Worm (Caenorhabditis elegans): ENCODE data around the gene srw-97.

Gene srw-97

ce11 chrII:1691011-1691410 lies 22.2 kb upstream of the srw-97 start, which contains the start of gene fbxc-22:
Gene fbxc-22 (minus strand): TSS chrII:1691111.
- no peak for TF ChIP-seq tbx-11 (GFP tag; IDR thresholded peaks at IDR 0.05)
- TF ChIP-seq F13C5.2 (tag; optimal IDR thresholded peaks at IDR 0.05): no peak
- no peak for TF ChIP-seq flt-1 (GFP tag; IDR thresholded peaks at IDR 0.05)
- TF ChIP-seq ama-1 (optimal IDR thresholded peaks at IDR 0.05): no peak
- no peak for TF ChIP-seq ceh-13 (GFP tag; optimal IDR thresholded peaks at IDR 0.05)
- no peak for TF ChIP-seq tra-4 (tag; optimal IDR thresholded peaks at IDR 0.05)
- no peak for TF ChIP-seq hnd-1 (tag; optimal IDR thresholded peaks at IDR 0.05)
- TF ChIP-seq hmbx-1 (tag; optimal IDR thresholded peaks at IDR 0.05): no peak
- no peak for TF ChIP-seq hmg-4 (GFP tag; optimal IDR thresholded peaks at IDR 0.05)
- TF ChIP-seq pes-1 (GFP tag; IDR thresholded peaks at IDR 0.05): no peak
- TF ChIP-seq sea-1 (GFP tag; conservative IDR thresholded peaks at IDR 0.05): no peak
- TF ChIP-seq scrt-1 (GFP tag; IDR thresholded peaks at IDR 0.05): no peak
- no peak for TF ChIP-seq ets-7 (tag; optimal IDR thresholded peaks at IDR 0.05)
- no peak for TF ChIP-seq aly-1 (tag; optimal IDR thresholded peaks at IDR 0.05)

ce11 chrII:1688813-1689212 lies 20.0 kb upstream of the srw-97 start, which contains the start of the genes fbxb-18 and fbxb-19:
Gene fbxb-18 (minus strand): TSS chrII:1688913.
Gene fbxb-19 (minus strand): TSS chrII:1689181.
- TF ChIP-seq B0310.2 (tag; optimal IDR thresholded peaks at IDR 0.05) (no peak), hmbx-1 (tag; optimal IDR thresholded peaks at IDR 0.05) (no peak)

ce11 chrII:1683742-1684141 lies 14.9 kb upstream of the srw-97 start, which contains the start of gene fbxb-25:
Gene fbxb-25 (plus strand): TSS chrII:1684042.
- TF ChIP-seq sea-1 (GFP tag; conservative IDR thresholded peaks at IDR 0.05): no peak
- no peak for TF ChIP-seq pes-1 (GFP tag; IDR thresholded peaks at IDR 0.05)
- no peak for TF ChIP-seq ceh-36 (tag; optimal IDR thresholded peaks at IDR 0.05)
- TF ChIP-seq hmbx-1 (tag; optimal IDR thresholded peaks at IDR 0.05): no peak
- TF ChIP-seq aly-1 (tag; optimal IDR thresholded peaks at IDR 0.05): no peak
- no peak for TF ChIP-seq ceh-13 (GFP tag; optimal IDR thresholded peaks at IDR 0.05)

ce11 chrII:1682218-1682617 lies 13.4 kb upstream of the srw-97 start, which contains the start of gene fbxb-26:
Gene fbxb-26 (plus strand): TSS chrII:1682518.
- no peak for TF ChIP-seq F13C5.2 (tag; optimal IDR thresholded peaks at IDR 0.05)
- TF ChIP-seq hmg-4 (GFP tag; optimal IDR thresholded peaks at IDR 0.05): no peak
- no peak for TF ChIP-seq flt-1 (GFP tag; IDR thresholded peaks at IDR 0.05)
- no peak for TF ChIP-seq tbx-11 (GFP tag; IDR thresholded peaks at IDR 0.05)
- TF ChIP-seq hmbx-1 (tag; optimal IDR thresholded peaks at IDR 0.05): no peak
- TF ChIP-seq pes-1 (GFP tag; IDR thresholded peaks at IDR 0.05): no peak
- TF ChIP-seq ceh-36 (tag; optimal IDR thresholded peaks at IDR 0.05): no peak
- TF ChIP-seq B0310.2 (tag; optimal IDR thresholded peaks at IDR 0.05): no peak

ce11 chrII:1679081-1679480 lies 10.3 kb upstream of the srw-97 start, which contains the start of gene irld-36:
Gene irld-36 (plus strand): TSS chrII:1679381.
- TF ChIP-seq F13C5.2 (tag; optimal IDR thresholded peaks at IDR 0.05) (no peak), hnd-1 (tag; optimal IDR thresholded peaks at IDR 0.05) (no peak), pes-1 (GFP tag; IDR thresholded peaks at IDR 0.05) (no peak), B0310.2 (tag; optimal IDR thresholded peaks at IDR 0.05) (no peak), ceh-36 (tag; optimal IDR thresholded peaks at IDR 0.05) (no peak), tbx-11 (GFP tag; IDR thresholded peaks at IDR 0.05) (no peak), flt-1 (GFP tag; IDR thresholded peaks at IDR 0.05) (no peak), ama-1 (optimal IDR thresholded peaks at IDR 0.05) (no peak), ceh-13 (GFP tag; optimal IDR thresholded peaks at IDR 0.05) (no peak), scrt-1 (GFP tag; IDR thresholded peaks at IDR 0.05) (no peak)

- TF ChIP-seq ama-1 (optimal IDR thresholded peaks at IDR 0.05) (no peak), tbx-11 (GFP tag; IDR thresholded peaks at IDR 0.05) (no peak), sea-1 (GFP tag; conservative IDR thresholded peaks at IDR 0.05) (no peak), flt-1 (GFP tag; IDR thresholded peaks at IDR 0.05) (no peak)
Observed at ce11 chrII:1676088-1676487, 7.3 kb upstream of the srw-97 start, which contains the start of gene fbxb-17. Gene fbxb-17 (plus strand): TSS chrII:1676388.

ce11 chrII:1672673-1673072 lies 3.9 kb upstream of the srw-97 start:
- TF ChIP-seq B0310.2 (tag; optimal IDR thresholded peaks at IDR 0.05) (no peak), ama-1 (optimal IDR thresholded peaks at IDR 0.05) (no peak), tbx-11 (GFP tag; IDR thresholded peaks at IDR 0.05) (no peak), ets-7 (tag; optimal IDR thresholded peaks at IDR 0.05) (no peak), hnd-1 (tag; optimal IDR thresholded peaks at IDR 0.05) (no peak), ceh-36 (tag; optimal IDR thresholded peaks at IDR 0.05) (no peak), hmbx-1 (tag; optimal IDR thresholded peaks at IDR 0.05) (no peak), tra-4 (tag; optimal IDR thresholded peaks at IDR 0.05) (no peak), scrt-1 (GFP tag; IDR thresholded peaks at IDR 0.05) (no peak), ceh-13 (GFP tag; optimal IDR thresholded peaks at IDR 0.05) (no peak), flt-1 (GFP tag; IDR thresholded peaks at IDR 0.05) (no peak), tbx-37 (GFP tag; conservative IDR thresholded peaks at IDR 0.05) (no peak), pes-1 (GFP tag; IDR thresholded peaks at IDR 0.05) (no peak), sea-1 (GFP tag; conservative IDR thresholded peaks at IDR 0.05) (no peak), F13C5.2 (tag; optimal IDR thresholded peaks at IDR 0.05) (no peak), aly-1 (tag; optimal IDR thresholded peaks at IDR 0.05) (no peak)

- TF ChIP-seq hmg-4 (GFP tag; optimal IDR thresholded peaks at IDR 0.05) (no peak), aly-1 (tag; optimal IDR thresholded peaks at IDR 0.05) (no peak), tbx-37 (GFP tag; conservative IDR thresholded peaks at IDR 0.05) (no peak), ama-1 (optimal IDR thresholded peaks at IDR 0.05) (no peak), scrt-1 (GFP tag; IDR thresholded peaks at IDR 0.05) (no peak), tra-4 (tag; optimal IDR thresholded peaks at IDR 0.05) (no peak), hmbx-1 (tag; optimal IDR thresholded peaks at IDR 0.05) (no peak), sea-1 (GFP tag; conservative IDR thresholded peaks at IDR 0.05) (no peak), F13C5.2 (tag; optimal IDR thresholded peaks at IDR 0.05) (no peak), flt-1 (GFP tag; IDR thresholded peaks at IDR 0.05) (no peak), hnd-1 (tag; optimal IDR thresholded peaks at IDR 0.05) (no peak), pes-1 (GFP tag; IDR thresholded peaks at IDR 0.05) (no peak), ets-7 (tag; optimal IDR thresholded peaks at IDR 0.05) (no peak)
Observed at ce11 chrII:1670985-1671384, 2.2 kb upstream of the srw-97 start.
